Worm (Caenorhabditis elegans): ENCODE data around the gene R05F9.9.

DNA sequence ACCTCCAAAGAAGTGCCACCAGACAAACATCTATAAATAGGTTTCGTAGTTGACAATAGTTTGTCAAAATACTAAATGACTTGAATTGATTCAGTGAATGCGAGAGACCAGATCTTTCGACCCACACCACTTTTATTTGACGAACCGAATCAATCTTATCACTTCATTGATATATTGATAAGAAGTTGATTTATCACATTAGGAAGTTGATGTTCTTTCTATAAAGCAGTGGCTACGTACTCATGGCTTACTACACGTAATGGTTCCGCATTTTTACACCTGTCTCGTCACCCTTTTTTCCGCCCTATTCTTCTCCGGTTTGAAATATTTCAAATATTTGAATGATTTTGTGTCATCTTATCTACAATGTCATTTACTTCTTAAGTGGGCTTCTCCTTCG is 18.7 kb upstream of the R05F9.9 start:
- TF ChIP-seq nhr-11 (tag; optimal IDR thresholded peaks at IDR 0.05), result no peak
- no peak for TF ChIP-seq unc-62 (GFP tag; optimal IDR thresholded peaks at IDR 0.05)
- no peak for TF ChIP-seq ztf-11 (tag; optimal IDR thresholded peaks at IDR 0.05)
- no peak for TF ChIP-seq skn-1 (tag; optimal IDR thresholded peaks at IDR 0.05)
- no peak for TF ChIP-seq F13H6.1 (tag; optimal IDR thresholded peaks at IDR 0.05)
- no peak for TF ChIP-seq lsy-2 (tag; optimal IDR thresholded peaks at IDR 0.05)

Measured in whole organism, L2 larva.